Fruit fly (Drosophila melanogaster) whole organism, embryonic: Measurements from ENCODE around the gene UbcE2H.

Experiments
- Bdp1 ChIP-seq: fragments of 200-800 bp; sonication (Bioruptor generic); optimal IDR thresholded peaks from 3 replicates; lab custom pipeline; 2016; ENCODE audit warnings: missing biosample characterization, missing genetic modification characterization
- BtbVII ChIP-seq: fragments of 200-800 bp; sonication (Bioruptor generic); optimal IDR thresholded peaks from 3 replicates; lab custom pipeline; 2017; ENCODE audit warnings: missing biosample characterization, mild to moderate bottlenecking, missing genetic modification characterization
- C15 ChIP-seq: fragments of 200-800 bp; sonication (Bioruptor generic); IDR thresholded peaks from 3 replicates; pipeline ENCODE4 v1.3.6; 2022; ENCODE audit warnings: missing biosample characterization, missing genetic modification characterization
- CG10543 ChIP-seq: fragments of 200-800 bp; sonication (Bioruptor generic); optimal IDR thresholded peaks from 3 replicates; lab custom pipeline; 2017; ENCODE audit warnings: missing biosample characterization, mild to moderate bottlenecking, missing genetic modification characterization, moderate library complexity
- CG12104 ChIP-seq: fragments of 200-800 bp; sonication (Bioruptor generic); optimal IDR thresholded peaks from 3 replicates; lab custom pipeline; 2016; ENCODE audit warnings: missing biosample characterization, missing genetic modification characterization
- CG13296 ChIP-seq: fragments of 200-800 bp; sonication (Bioruptor generic); optimal IDR thresholded peaks from 3 replicates; lab custom pipeline; 2018; ENCODE audit warnings: missing biosample characterization, mild to moderate bottlenecking, missing genetic modification characterization
- CG14860 ChIP-seq: fragments of 200-800 bp; sonication (Bioruptor generic); IDR thresholded peaks from 3 replicates; pipeline ENCODE4 v1.3.6; 2022; ENCODE audit warnings: missing biosample characterization, missing genetic modification characterization; ENCODE audit not compliant: partially characterized antibody
- CG15479 ChIP-seq: fragments of 200-800 bp; sonication (Bioruptor generic); optimal IDR thresholded peaks from 3 replicates; lab custom pipeline; 2019; ENCODE audit warnings: missing biosample characterization, mild to moderate bottlenecking, missing genetic modification characterization, moderate library complexity
- CG1603 ChIP-seq: fragments of 200-800 bp; sonication (Bioruptor generic); optimal IDR thresholded peaks from 2 replicates; lab custom pipeline; 2019; ENCODE audit warnings: missing biosample characterization, mild to moderate bottlenecking, missing genetic modification characterization, moderate library complexity
- CG16779 ChIP-seq: fragments of 200-800 bp; sonication (Bioruptor generic); IDR thresholded peaks from 2 replicates; pipeline ENCODE4 v1.3.6; 2022; ENCODE audit warnings: missing biosample characterization, missing genetic modification characterization
- CG16815 ChIP-seq: fragments of 200-800 bp; sonication (Bioruptor generic); optimal IDR thresholded peaks from 3 replicates; lab custom pipeline; 2017; ENCODE audit warnings: missing biosample characterization, mild to moderate bottlenecking, missing genetic modification characterization
- CG17385 ChIP-seq: fragments of 200-800 bp; sonication (Bioruptor generic); optimal IDR thresholded peaks from 3 replicates; lab custom pipeline; 2018; ENCODE audit warnings: missing biosample characterization, mild to moderate bottlenecking, missing genetic modification characterization
- CG18599 ChIP-seq: fragments of 200-800 bp; sonication (Bioruptor generic); optimal IDR thresholded peaks from 3 replicates; lab custom pipeline; 2017; ENCODE audit warnings: missing biosample characterization, missing genetic modification characterization, mild to moderate bottlenecking, moderate library complexity, missing genetic modification reagents
- CG2129 ChIP-seq: fragments of 200-800 bp; sonication (Bioruptor generic); IDR thresholded peaks from 2 replicates; pipeline ENCODE4 v1.3.6; 2022; ENCODE audit warnings: missing biosample characterization, missing genetic modification characterization; ENCODE audit not compliant: partially characterized antibody
- CG34224 ChIP-seq: fragments of 200-800 bp; sonication (Bioruptor generic); IDR thresholded peaks from 3 replicates; pipeline ENCODE4 v1.3.6; 2022; ENCODE audit warnings: missing biosample characterization, missing genetic modification characterization; ENCODE audit not compliant: partially characterized antibody
- CG3995 ChIP-seq: fragments of 200-800 bp; sonication (Bioruptor generic); optimal IDR thresholded peaks from 3 replicates; lab custom pipeline; 2016; ENCODE audit warnings: missing biosample characterization, missing genetic modification characterization
- CG4707 ChIP-seq: fragments of 200-800 bp; sonication (Bioruptor generic); optimal IDR thresholded peaks from 2 replicates; lab custom pipeline; 2018; ENCODE audit warnings: missing biosample characterization, mild to moderate bottlenecking, missing genetic modification characterization, moderate library complexity
- CG7271 ChIP-seq: fragments of 200-800 bp; sonication (Bioruptor generic); optimal IDR thresholded peaks from 2 replicates; lab custom pipeline; 2018; ENCODE audit warnings: missing biosample characterization, mild to moderate bottlenecking, missing genetic modification characterization, moderate library complexity
- CG7987 ChIP-seq: fragments of 200-800 bp; sonication (Bioruptor generic); optimal IDR thresholded peaks from 2 replicates; lab custom pipeline; 2018; ENCODE audit warnings: missing biosample characterization, mild to moderate bottlenecking, missing genetic modification characterization, moderate library complexity
- CG8290 ChIP-seq, 3 experiments: fragments of 200-800 bp; sonication (Bioruptor generic); optimal IDR thresholded peaks; 2 replicates each; lab custom pipeline; 2016 to 2019; ENCODE audit warnings: missing biosample characterization in 3 of 3, missing genetic modification characterization in 3 of 3, mild to moderate bottlenecking in 2 of 3, moderate library complexity in 1 of 3
- CG9215 ChIP-seq: fragments of 200-800 bp; sonication (Bioruptor generic); IDR thresholded peaks from 2 replicates; pipeline ENCODE4 v1.3.6; 2022; ENCODE audit warnings: missing biosample characterization, missing genetic modification characterization
- CG9437 ChIP-seq: fragments of 200-800 bp; sonication (Bioruptor generic); optimal IDR thresholded peaks from 2 replicates; lab custom pipeline; 2018; ENCODE audit warnings: missing biosample characterization, mild to moderate bottlenecking, missing genetic modification characterization
- CkIIα-i1 ChIP-seq: fragments of 200-800 bp; sonication (Bioruptor generic); IDR thresholded peaks from 2 replicates; pipeline ENCODE4 v1.3.6; 2022; ENCODE audit warnings: missing biosample characterization, missing genetic modification characterization
- D ChIP-seq, 2 experiments: fragments of 200-800 bp in 1 of 2; fragments of >200 bp in 1 of 2; sonication (Bioruptor generic) in 1 of 2; optimal IDR thresholded peaks; 2 replicates in 1 of 2; 3 replicates in 1 of 2; lab custom pipeline; 2017; ENCODE audit warnings: mild to moderate bottlenecking in 1 of 2, missing biosample characterization in 1 of 2, missing genetic modification characterization in 1 of 2, missing genetic modification reagents in 1 of 2
- Dll ChIP-seq: fragments of 200-800 bp; sonication (Bioruptor generic); IDR thresholded peaks from 4 replicates; pipeline ENCODE4 v1.3.6; 2022; ENCODE audit warnings: missing biosample characterization, missing genetic modification characterization; ENCODE audit not compliant: partially characterized antibody
- Doc2 ChIP-seq: fragments of 200-800 bp; sonication (Bioruptor generic); IDR thresholded peaks from 2 replicates; pipeline ENCODE4 v1.3.6; 2022; ENCODE audit warnings: missing biosample characterization, missing genetic modification characterization
- Drgx ChIP-seq: fragments of 200-800 bp; sonication (Bioruptor generic); IDR thresholded peaks from 2 replicates; pipeline ENCODE4 v1.3.6; 2022; ENCODE audit warnings: missing biosample characterization, missing genetic modification characterization
- Oli ChIP-seq: fragments of 200-800 bp; sonication (Bioruptor generic); optimal IDR thresholded peaks from 2 replicates; lab custom pipeline; 2018; ENCODE audit warnings: missing biosample characterization, mild to moderate bottlenecking, missing genetic modification characterization, moderate library complexity
- YL-1 ChIP-seq: fragments of 200-800 bp; sonication (Bioruptor generic); optimal IDR thresholded peaks from 3 replicates; lab custom pipeline; 2017; ENCODE audit warnings: missing biosample characterization, mild to moderate bottlenecking, missing genetic modification characterization
- al ChIP-seq: fragments of 200-800 bp; sonication (Bioruptor generic); IDR thresholded peaks from 2 replicates; pipeline ENCODE4 v1.3.6; 2022; ENCODE audit warnings: missing biosample characterization, missing genetic modification characterization
- ash1 ChIP-seq: fragments of 200-800 bp; sonication (Bioruptor generic); optimal IDR thresholded peaks from 2 replicates; lab custom pipeline; 2018; ENCODE audit warnings: missing biosample characterization, mild to moderate bottlenecking, missing genetic modification characterization
- cad ChIP-seq: fragments of >200 bp; optimal IDR thresholded peaks from 2 replicates; lab custom pipeline; 2017; ENCODE audit warnings: missing biosample characterization, missing genetic modification characterization
- cg ChIP-seq: fragments of 200-800 bp; sonication (Bioruptor generic); optimal IDR thresholded peaks from 3 replicates; lab custom pipeline; 2019; ENCODE audit warnings: missing biosample characterization, mild to moderate bottlenecking, missing genetic modification characterization, moderate library complexity
- corto ChIP-seq: fragments of 200-800 bp; sonication (Bioruptor generic); optimal IDR thresholded peaks from 2 replicates; lab custom pipeline; 2016; ENCODE audit warnings: missing biosample characterization, mild to moderate bottlenecking, missing genetic modification characterization, moderate library complexity
- disco-r ChIP-seq: fragments of 200-800 bp; sonication (Bioruptor generic); optimal IDR thresholded peaks from 2 replicates; lab custom pipeline; 2016; ENCODE audit warnings: missing biosample characterization, missing genetic modification characterization
- dmrt11E ChIP-seq: fragments of 200-800 bp; sonication (Bioruptor generic); optimal IDR thresholded peaks from 3 replicates; lab custom pipeline; 2018; ENCODE audit warnings: missing biosample characterization, mild to moderate bottlenecking, missing genetic modification characterization, moderate library complexity
- eyg ChIP-seq: fragments of 200-800 bp; sonication (Bioruptor generic); optimal IDR thresholded peaks from 3 replicates; lab custom pipeline; 2016; ENCODE audit warnings: missing biosample characterization, missing genetic modification characterization
- hbn ChIP-seq: fragments of 200-800 bp; sonication (Bioruptor generic); IDR thresholded peaks from 2 replicates; pipeline ENCODE4 v1.3.6; 2022; ENCODE audit warnings: missing biosample characterization, missing genetic modification characterization; ENCODE audit not compliant: partially characterized antibody
- kni ChIP-seq: fragments of 200-800 bp; sonication (Bioruptor generic); optimal IDR thresholded peaks from 3 replicates; lab custom pipeline; 2017; ENCODE audit warnings: mild to moderate bottlenecking, missing biosample characterization, missing genetic modification reagents, missing genetic modification characterization
- lab ChIP-seq: fragments of 200-800 bp; sonication (Bioruptor generic); optimal IDR thresholded peaks from 3 replicates; lab custom pipeline; 2017; ENCODE audit warnings: missing biosample characterization, missing genetic modification characterization, mild to moderate bottlenecking, moderate library complexity, missing genetic modification reagents
- nerfin-2 ChIP-seq: fragments of 200-800 bp; sonication (Bioruptor generic); IDR thresholded peaks from 2 replicates; pipeline ENCODE4 v1.3.6; 2022; ENCODE audit warnings: missing biosample characterization, missing genetic modification characterization; ENCODE audit not compliant: partially characterized antibody
- nmo ChIP-seq: fragments of 200-800 bp; sonication (Bioruptor generic); optimal IDR thresholded peaks from 2 replicates; lab custom pipeline; 2018; ENCODE audit warnings: missing biosample characterization, mild to moderate bottlenecking, missing genetic modification characterization, moderate library complexity
- oc ChIP-seq: fragments of 200-800 bp; sonication (Bioruptor generic); optimal IDR thresholded peaks from 2 replicates; lab custom pipeline; 2018; ENCODE audit warnings: missing biosample characterization, mild to moderate bottlenecking, missing genetic modification characterization, moderate library complexity
- otp ChIP-seq: fragments of 200-800 bp; sonication (Bioruptor generic); IDR thresholded peaks from 3 replicates; pipeline ENCODE4, ENCODE4 v1.3.6; 2022; ENCODE audit warnings: missing biosample characterization, missing genetic modification characterization
- sd ChIP-seq: fragments of 200-800 bp; sonication (Bioruptor generic); optimal IDR thresholded peaks from 3 replicates; lab custom pipeline; 2018; ENCODE audit warnings: missing biosample characterization, mild to moderate bottlenecking, missing genetic modification characterization, moderate library complexity
- sima ChIP-seq: fragments of 200-800 bp; sonication (Bioruptor generic); optimal IDR thresholded peaks from 2 replicates; lab custom pipeline; 2016; ENCODE audit warnings: missing biosample characterization, missing genetic modification characterization
- stc ChIP-seq: fragments of 200-800 bp; sonication (Bioruptor generic); IDR thresholded peaks from 2 replicates; pipeline ENCODE4 v1.3.6; 2022; ENCODE audit warnings: missing biosample characterization, missing genetic modification characterization
- vnd ChIP-seq: fragments of 200-800 bp; sonication (Bioruptor generic); IDR thresholded peaks from 3 replicates; pipeline ENCODE4 v1.3.6; 2022; ENCODE audit warnings: missing biosample characterization, missing genetic modification characterization; ENCODE audit not compliant: partially characterized antibody

UbcE2H gene

DNA sequence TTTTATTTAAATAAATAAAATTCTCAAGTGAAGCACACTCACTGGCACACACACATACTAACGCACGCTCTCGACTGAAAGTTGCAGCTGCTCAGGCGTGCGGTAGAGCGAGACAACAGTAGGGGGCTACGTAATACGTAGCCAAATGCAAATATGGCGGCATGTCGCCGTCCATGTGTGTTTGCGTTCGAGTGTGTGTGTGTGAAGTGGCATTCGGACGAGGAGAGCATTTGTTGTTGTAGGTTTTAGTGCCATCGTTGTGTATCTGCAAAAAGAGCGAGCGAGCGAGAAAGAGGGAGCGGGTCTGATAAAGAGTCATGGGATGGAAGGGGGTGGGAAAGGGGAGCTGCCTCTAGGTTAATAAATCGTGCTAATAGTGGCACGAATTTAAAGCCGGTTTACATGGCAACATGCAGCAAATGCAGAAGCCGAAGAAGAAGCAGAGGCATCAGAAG, 35.4 kb downstream of the UbcE2H start (continued):
- TF ChIP-seq Doc2 (GFP tag; lab: Robert Waterston, UW) (no peak), Bdp1 (no peak), disco-r (no peak), dmrt11E (tag; lab: Kevin White, UChicago) (no peak), CG34224 (GFP tag; lab: Robert Waterston, UW) (peak; percentile 46; the same call in 2 of the 3 replicates), al (GFP tag; lab: Robert Waterston, UW) (no peak), CG1603 (tag; lab: Kevin White, UChicago) (peak; percentile 22), oc (tag; lab: Kevin White, UChicago) (peak; percentile 31), CG13296 (GFP tag; lab: Kevin White, UChicago) (no peak), cad (GFP tag; lab: Kevin White, UChicago) (peak; percentile 22), Drgx (GFP tag; lab: Robert Waterston, UW) (0 out of 2 replicates have a peak, but pooled peaks have one; percentile 30), corto (GFP tag; lab: Kevin White, UChicago) (peak; percentile 32), CG9437 (peak; percentile 98), CG12104 (GFP tag; lab: Kevin White, UChicago) (no peak), sd (tag; lab: Kevin White, UChicago) (peak; percentile 67), otp (GFP tag; lab: Robert Waterston, UW) (0 out of 3 replicates have a peak, but pooled peaks have one; percentile 34), CG16779 (GFP tag; lab: Robert Waterston, UW) (no peak), CG15479 (GFP tag; lab: Kevin White, UChicago) (peak; percentile 34), CG4707 (GFP tag; lab: Kevin White, UChicago) (peak; percentile 66), cg (peak; percentile 97), CG17385 (GFP tag; lab: Kevin White, UChicago) (no peak), stc (GFP tag; lab: Robert Waterston, UW) (0 out of 2 replicates have a peak, but pooled peaks have one; percentile 18), CG9215 (GFP tag; lab: Robert Waterston, UW) (no peak), sima (no peak), D (optimal IDR thresholded peaks at IDR 0.05; lab: Kevin White, UChicago) (no peak), D (GFP tag; optimal IDR thresholded peaks at IDR 0.05; lab: Kevin White, UChicago) (no peak), CG2129 (GFP tag; lab: Robert Waterston, UW) (no peak), Oli (tag; lab: Kevin White, UChicago) (no peak), YL-1 (GFP tag; lab: Kevin White, UChicago) (peak; percentile 42), lab (peak; percentile 15), CG18599 (GFP tag; lab: Kevin White, UChicago) (peak; percentile 38), CG3995 (GFP tag; lab: Kevin White, UChicago) (no peak), BtbVII (GFP tag; lab: Kevin White, UChicago) (peak; percentile 38), CG14860 (GFP tag; lab: Robert Waterston, UW) (no peak), C15 (no peak), kni (peak; percentile 52), vnd (GFP tag; lab: Robert Waterston, UW) (no peak), hbn (GFP tag; lab: Robert Waterston, UW) (0 out of 2 replicates have a peak, but pooled peaks have one; percentile 20), ash1 (peak; percentile 68), CG10543 (peak; percentile 67), nerfin-2 (no peak), eyg (GFP tag; lab: Kevin White, UChicago) (no peak), CG8290 (GFP tag; optimal IDR thresholded peaks at IDR 0.05; lab: Kevin White, UChicago) (no peak), CG8290 (tag; optimal IDR thresholded peaks at IDR 0.05; lab: Kevin White, UChicago) (peak in 1 of 2 experiments; percentile 48), nmo (peak; percentile 20), Dll (GFP tag; lab: Robert Waterston, UW) (0 out of 4 replicates have a peak, but pooled peaks have one; percentile 41), CG16815 (GFP tag; lab: Kevin White, UChicago) (no peak), CG7271 (tag; lab: Kevin White, UChicago) (no peak), CkIIα-i1 (no peak), CG7987 (GFP tag; lab: Kevin White, UChicago) (peak; percentile 40)
